Worm (Caenorhabditis elegans) whole organism, young adult: ENCODE data around the gene mdt-9.

Experiments used
- B0035.1 ChIP-seq: sonication (generic microtip); optimal IDR thresholded peaks from 2 replicates; lab custom pipeline; 2016; ENCODE audit warnings: missing genetic modification characterization, mild to moderate bottlenecking, missing compliant biosample characterization, missing genotype, missing genetic modification reagents
- B0336.3 ChIP-seq: fragments of 200-800 bp; sonication (Bioruptor generic); IDR thresholded peaks from 2 replicates; pipeline ENCODE4 v1.3.6; 2022; ENCODE audit warnings: missing genetic modification characterization, missing compliant biosample characterization
- C06A6.2 ChIP-seq: fragments of 200-800 bp; sonication (Bioruptor generic); conservative IDR thresholded peaks from 2 replicates; pipeline ENCODE4 v1.3.6; 2022; ENCODE audit warnings: missing genetic modification characterization, missing compliant biosample characterization
- F22D6.2 ChIP-seq: sonication (generic microtip); optimal IDR thresholded peaks from 2 replicates; lab custom pipeline; 2016; ENCODE audit warnings: mild to moderate bottlenecking, missing genetic modification characterization, missing compliant biosample characterization
- K12H6.12 ChIP-seq: fragments of 200-800 bp; sonication (Bioruptor generic); optimal IDR thresholded peaks from 2 replicates; lab custom pipeline; 2018; ENCODE audit warnings: mild to moderate bottlenecking, missing genetic modification characterization, missing compliant biosample characterization
- T26A5.8 ChIP-seq: sonication (generic microtip); optimal IDR thresholded peaks from 2 replicates; lab custom pipeline; 2016; ENCODE audit warnings: missing genetic modification characterization, missing compliant biosample characterization
- Y95B8A.8 ChIP-seq: fragments of 200-800 bp; sonication (Bioruptor generic); IDR thresholded peaks from 2 replicates; pipeline ENCODE4 v1.3.6; 2022; ENCODE audit warnings: missing genetic modification reagents, missing genetic modification characterization, missing compliant biosample characterization
- ZK185.1 ChIP-seq: sonication (generic microtip); optimal IDR thresholded peaks from 2 replicates; lab custom pipeline; 2016; ENCODE audit warnings: mild to moderate bottlenecking, missing genetic modification characterization, missing compliant biosample characterization; ENCODE audit not compliant: poor library complexity, severe bottlenecking
- akir-1 ChIP-seq: fragments of 200-800 bp; sonication (Bioruptor generic); optimal IDR thresholded peaks from 2 replicates; lab custom pipeline; 2018; ENCODE audit warnings: mild to moderate bottlenecking, missing genetic modification characterization, moderate library complexity, missing compliant biosample characterization
- ama-1 ChIP-seq, 3 experiments: fragments of 150-350 bp in 1 of 3; sonication (generic microtip) in 2 of 3; optimal IDR thresholded peaks; 2 replicates each; lab custom pipeline; 2014 to 2018; ENCODE audit warnings: missing biosample characterization in 2 of 3, missing genetic modification characterization in 2 of 3, missing genetic modification reagents in 2 of 3
- aptf-3 ChIP-seq: fragments of 200-800 bp; sonication (Bioruptor generic); IDR thresholded peaks from 2 replicates; pipeline ENCODE4 v1.3.6; 2022; ENCODE audit warnings: missing genetic modification characterization, missing compliant biosample characterization
- atf-7 ChIP-seq: sonication (generic microtip); optimal IDR thresholded peaks from 2 replicates; lab custom pipeline; 2017; ENCODE audit warnings: mild to moderate bottlenecking, missing genetic modification characterization, missing compliant biosample characterization
- athp-1 ChIP-seq: sonication (generic microtip); optimal IDR thresholded peaks from 2 replicates; lab custom pipeline; 2017; ENCODE audit warnings: mild to moderate bottlenecking, missing genetic modification characterization, missing compliant biosample characterization
- bed-2 ChIP-seq: fragments of 200-800 bp; sonication (Bioruptor generic); IDR thresholded peaks from 2 replicates; pipeline ENCODE4 v1.3.6; 2022; ENCODE audit warnings: missing genetic modification reagents, missing genetic modification characterization, missing compliant biosample characterization
- ccch-3 ChIP-seq: fragments of 200-800 bp; sonication (Bioruptor generic); optimal IDR thresholded peaks from 2 replicates; lab custom pipeline; 2018; ENCODE audit warnings: mild to moderate bottlenecking, missing genetic modification characterization, missing compliant biosample characterization
- cebp-2 ChIP-seq: fragments of 200-800 bp; sonication (Bioruptor generic); IDR thresholded peaks from 2 replicates; pipeline ENCODE4 v1.3.6; 2022; ENCODE audit warnings: missing genetic modification characterization, missing compliant biosample characterization
- dpl-1 ChIP-seq: fragments of 150-350 bp; optimal IDR thresholded peaks from 2 replicates; lab custom pipeline; 2014; ENCODE audit warnings: missing biosample characterization, missing genetic modification reagents, missing genetic modification characterization
- efl-1 ChIP-seq: fragments of 150-350 bp; optimal IDR thresholded peaks from 2 replicates; lab custom pipeline; 2014; ENCODE audit warnings: missing biosample characterization, missing genetic modification reagents, missing genetic modification characterization
- ekl-4 ChIP-seq: fragments of 200-800 bp; sonication (Bioruptor generic); IDR thresholded peaks from 2 replicates; pipeline ENCODE4 v1.3.6; 2022; ENCODE audit warnings: missing genetic modification reagents, missing genetic modification characterization, missing compliant biosample characterization
- hlh-12 ChIP-seq: sonication (generic microtip); optimal IDR thresholded peaks from 2 replicates; lab custom pipeline; 2016; ENCODE audit warnings: missing genetic modification characterization, missing compliant biosample characterization
- hlh-26 ChIP-seq: fragments of 200-800 bp; sonication (Bioruptor generic); conservative IDR thresholded peaks from 2 replicates; pipeline ENCODE4 v1.3.6; 2022; ENCODE audit warnings: missing genetic modification reagents, missing genetic modification characterization, missing compliant biosample characterization
- hrde-1 ChIP-seq: sonication (generic microtip); optimal IDR thresholded peaks from 2 replicates; lab custom pipeline; 2016; ENCODE audit warnings: missing genetic modification characterization, mild to moderate bottlenecking, missing compliant biosample characterization, moderate library complexity, missing genotype, missing genetic modification reagents, borderline replicate concordance
- let-526 ChIP-seq: fragments of 200-800 bp; sonication (Bioruptor generic); IDR thresholded peaks from 2 replicates; pipeline ENCODE4 v1.3.6; 2022; ENCODE audit warnings: missing genetic modification reagents, missing genetic modification characterization, missing compliant biosample characterization
- madf-10 ChIP-seq: sonication (generic microtip); optimal IDR thresholded peaks from 2 replicates; lab custom pipeline; 2016; ENCODE audit warnings: mild to moderate bottlenecking, missing genetic modification characterization, missing compliant biosample characterization
- mel-28 ChIP-seq: sonication (generic microtip); optimal IDR thresholded peaks from 2 replicates; lab custom pipeline; 2016; ENCODE audit warnings: borderline replicate concordance, mild to moderate bottlenecking, missing genetic modification characterization, missing compliant biosample characterization
- nfyb-1 ChIP-seq: fragments of 200-800 bp; sonication (Bioruptor generic); IDR thresholded peaks from 2 replicates; pipeline ENCODE4 v1.3.6; 2022; ENCODE audit warnings: missing genetic modification reagents, missing genetic modification characterization, missing compliant biosample characterization
- nhr-27 ChIP-seq: fragments of 200-800 bp; sonication (Bioruptor generic); optimal IDR thresholded peaks from 2 replicates; lab custom pipeline; 2018; ENCODE audit warnings: mild to moderate bottlenecking, missing genetic modification characterization, moderate library complexity, missing compliant biosample characterization
- repo-1 ChIP-seq: sonication (generic microtip); optimal IDR thresholded peaks from 2 replicates; lab custom pipeline; 2017; ENCODE audit warnings: mild to moderate bottlenecking, missing genetic modification characterization, missing compliant biosample characterization
- snpc-1.3 ChIP-seq: sonication (generic microtip); optimal IDR thresholded peaks from 2 replicates; lab custom pipeline; 2017; ENCODE audit warnings: missing genetic modification characterization, mild to moderate bottlenecking, missing compliant biosample characterization, antibody characterized with exemption, moderate library complexity, missing genotype, missing genetic modification reagents; ENCODE audit not compliant: insufficient read depth
- somi-1 ChIP-seq: fragments of 200-800 bp; sonication (Bioruptor generic); optimal IDR thresholded peaks from 2 replicates; lab custom pipeline; 2018; ENCODE audit warnings: mild to moderate bottlenecking, missing genetic modification characterization, missing compliant biosample characterization
- tlf-1 ChIP-seq: fragments of 200-800 bp; sonication (Bioruptor generic); optimal IDR thresholded peaks from 2 replicates; lab custom pipeline; 2018; ENCODE audit warnings: mild to moderate bottlenecking, missing genetic modification characterization, missing compliant biosample characterization
- unc-62 ChIP-seq: fragments of 150-350 bp; optimal IDR thresholded peaks from 2 replicates; lab custom pipeline; 2014; ENCODE audit warnings: missing biosample characterization, missing genetic modification reagents, missing genetic modification characterization
- xnd-1 ChIP-seq: sonication (generic microtip); optimal IDR thresholded peaks from 2 replicates; lab custom pipeline; 2016; ENCODE audit warnings: missing genotype, missing genetic modification reagents, missing genetic modification characterization, missing compliant biosample characterization
- ztf-22 ChIP-seq: fragments of 200-800 bp; sonication (Bioruptor generic); optimal IDR thresholded peaks from 2 replicates; lab custom pipeline; 2018; ENCODE audit warnings: mild to moderate bottlenecking, missing genetic modification characterization, moderate library complexity, missing compliant biosample characterization

The mdt-9 gene

DNA sequence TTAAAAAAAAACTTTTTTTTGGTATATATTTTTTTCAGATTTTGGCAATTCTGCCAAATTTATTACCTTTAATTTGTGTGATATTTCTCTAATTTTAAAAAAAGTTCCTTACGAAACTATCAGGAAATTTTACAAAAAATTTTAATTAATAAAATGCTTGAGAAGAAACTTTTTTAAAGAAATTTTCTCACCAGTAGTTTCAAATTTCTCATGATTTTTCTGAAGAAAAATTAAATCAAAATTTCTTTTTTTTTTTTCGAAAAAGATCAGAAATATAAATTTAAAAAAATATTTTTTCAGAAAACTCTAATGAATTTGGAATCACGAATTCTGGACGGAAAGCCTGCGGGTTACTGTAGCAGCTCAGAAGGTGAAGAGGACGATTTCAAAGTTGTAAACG is 8.5 kb upstream of the mdt-9 start, which contains the start of gene mau-8:
TSS of gene mau-8 (plus strand) at position 301 of the 400 bp plus-strand sequence.
- no peak for TF ChIP-seq B0336.3 (GFP tag; lab: Robert Waterston, UW)
- no peak for TF ChIP-seq athp-1 (tag; lab: Kevin White, UChicago)
- TF ChIP-seq ccch-3 = no peak
- no peak for TF ChIP-seq unc-62 (GFP tag; lab: Kevin White, UChicago)
- no peak for TF ChIP-seq atf-7 (tag; lab: Kevin White, UChicago)
- TF ChIP-seq T26A5.8 (tag; lab: Kevin White, UChicago) = no peak
- no peak for TF ChIP-seq akir-1
- no peak for TF ChIP-seq somi-1
- no peak for TF ChIP-seq repo-1 (tag; lab: Kevin White, UChicago)
- no peak for TF ChIP-seq B0035.1
- no peak for TF ChIP-seq madf-10 (tag; lab: Kevin White, UChicago)
- no peak for TF ChIP-seq bed-2
- no peak for TF ChIP-seq ama-1 (optimal IDR thresholded peaks at IDR 0.05; lab: Kevin White, UChicago)
- no peak for TF ChIP-seq ama-1 (GFP tag; optimal IDR thresholded peaks at IDR 0.05; lab: Kevin White, UChicago)
- TF ChIP-seq K12H6.12 (tag; lab: Kevin White, UChicago) = no peak
- TF ChIP-seq hlh-12 = no peak
- TF ChIP-seq hlh-26 (GFP tag; lab: Robert Waterston, UW) = no peak

DNA sequence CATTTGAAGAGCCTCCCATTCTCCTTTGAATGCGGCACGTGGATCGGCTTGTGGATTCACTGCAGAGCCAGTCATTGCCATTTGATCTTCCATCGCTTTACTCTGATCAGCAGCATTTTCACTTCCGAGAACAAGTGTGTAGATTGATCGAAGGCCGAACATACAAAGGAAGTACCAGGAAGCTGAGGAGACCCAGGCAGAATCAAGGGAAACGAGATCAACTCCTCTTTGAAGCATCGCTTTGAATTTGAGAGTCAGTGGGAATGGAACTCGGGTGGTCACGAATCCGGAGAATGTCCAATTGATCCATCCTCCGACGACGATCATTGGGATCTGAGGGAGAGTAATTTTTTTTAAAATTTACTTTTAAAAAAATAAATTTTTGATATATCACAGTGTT is 5.7 kb upstream of the mdt-9 start:
- TF ChIP-seq snpc-1.3 (no peak), hrde-1 (tag; lab: Kevin White, UChicago) (no peak), mel-28 (tag; lab: Kevin White, UChicago) (no peak), cebp-2 (GFP tag; lab: Robert Waterston, UW) (peak; percentile 82; the same call in 1 of the 2 replicates), C06A6.2 (GFP tag; lab: Robert Waterston, UW) (no peak)
- TF ChIP-seq, all 124 proteins: peak for 1

DNA sequence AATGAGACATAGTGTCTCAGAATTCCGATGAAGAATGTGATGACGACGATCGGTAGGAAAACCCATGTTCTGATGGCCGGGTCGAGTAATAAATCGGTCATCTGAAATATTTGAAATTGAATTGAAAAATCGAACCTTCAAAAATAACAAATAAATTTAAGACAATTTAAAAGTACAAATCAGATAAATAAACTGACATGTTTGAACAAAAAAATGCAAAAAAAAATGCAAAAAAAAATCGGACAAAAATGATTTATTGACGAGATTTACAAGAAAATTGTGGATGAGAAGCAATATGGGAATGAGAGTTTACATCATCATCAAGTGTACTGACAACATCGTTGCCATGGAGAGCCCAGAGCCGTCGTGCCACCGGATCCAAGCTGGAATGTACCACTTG is 4.4 kb upstream of the mdt-9 start, which contains the start of gene emc-3:
TSS of gene emc-3 (minus strand) at position 101 of the 400 bp plus-strand sequence.
- TF ChIP-seq ZK185.1 (tag; lab: Kevin White, UChicago) (no peak), ztf-22 (no peak), ekl-4 (GFP tag; lab: Robert Waterston, UW) (no peak), B0336.3 (GFP tag; lab: Robert Waterston, UW) (no peak), xnd-1 (no peak), efl-1 (no peak), aptf-3 (GFP tag; lab: Robert Waterston, UW) (no peak), dpl-1 (no peak), nhr-27 (tag; lab: Kevin White, UChicago) (no peak), nfyb-1 (GFP tag; lab: Robert Waterston, UW) (no peak), Y95B8A.8 (no peak), ama-1 (optimal IDR thresholded peaks at IDR 0.05; lab: Kevin White, UChicago) (no peak), ama-1 (GFP tag; optimal IDR thresholded peaks at IDR 0.05; lab: Kevin White, UChicago) (no peak), F22D6.2 (tag; lab: Kevin White, UChicago) (no peak), let-526 (GFP tag; lab: Robert Waterston, UW) (no peak), tlf-1 (GFP tag; lab: Kevin White, UChicago) (no peak), madf-10 (tag; lab: Kevin White, UChicago) (no peak), bed-2 (no peak)
